Worm (Caenorhabditis elegans) whole organism, early embryonic: ENCODE results near the gene sqv-8.

Source experiments
- B0310.2 ChIP-seq: sonication (generic microtip); optimal IDR thresholded peaks from 2 replicates; lab custom pipeline; 2016; ENCODE audit warnings: mild to moderate bottlenecking, missing genetic modification characterization, missing compliant biosample characterization
- F13C5.2 ChIP-seq: sonication (generic microtip); optimal IDR thresholded peaks from 2 replicates; lab custom pipeline; 2017; ENCODE audit warnings: mild to moderate bottlenecking, missing genetic modification characterization, inconsistent platforms, missing compliant biosample characterization
- aly-1 ChIP-seq: sonication (generic microtip); optimal IDR thresholded peaks from 2 replicates; lab custom pipeline; 2016; ENCODE audit warnings: missing genetic modification characterization, missing compliant biosample characterization
- ama-1 ChIP-seq: fragments of 150-350 bp; optimal IDR thresholded peaks from 2 replicates; lab custom pipeline; 2014
- ceh-13 ChIP-seq: fragments of 200-800 bp; sonication (Bioruptor generic); optimal IDR thresholded peaks from 2 replicates; lab custom pipeline; 2018; ENCODE audit warnings: mild to moderate bottlenecking, missing genetic modification characterization, missing compliant biosample characterization
- ceh-36 ChIP-seq: sonication (generic microtip); optimal IDR thresholded peaks from 2 replicates; lab custom pipeline; 2016; ENCODE audit warnings: missing genetic modification characterization, inconsistent platforms, missing compliant biosample characterization
- ets-7 ChIP-seq: sonication (generic microtip); optimal IDR thresholded peaks from 2 replicates; lab custom pipeline; 2016; ENCODE audit warnings: missing genotype, missing genetic modification characterization, missing compliant biosample characterization
- flt-1 ChIP-seq: fragments of 200-800 bp; sonication (Bioruptor generic); IDR thresholded peaks from 2 replicates; pipeline ENCODE4 v1.3.6; 2022; ENCODE audit warnings: missing genetic modification characterization, missing compliant biosample characterization
- hmbx-1 ChIP-seq: sonication (generic microtip); optimal IDR thresholded peaks from 2 replicates; lab custom pipeline; 2016; ENCODE audit warnings: mild to moderate bottlenecking, missing genetic modification characterization, missing compliant biosample characterization
- hmg-4 ChIP-seq: fragments of 200-800 bp; sonication (Bioruptor generic); optimal IDR thresholded peaks from 2 replicates; lab custom pipeline; 2018; ENCODE audit warnings: mild to moderate bottlenecking, missing genetic modification characterization, missing compliant biosample characterization
- hnd-1 ChIP-seq: sonication (generic microtip); optimal IDR thresholded peaks from 2 replicates; lab custom pipeline; 2016; ENCODE audit warnings: missing genetic modification characterization, missing compliant biosample characterization
- pes-1 ChIP-seq: fragments of 200-800 bp; sonication (Bioruptor generic); IDR thresholded peaks from 2 replicates; pipeline ENCODE4 v1.3.6; 2022; ENCODE audit warnings: missing genetic modification reagents, missing genetic modification characterization, missing compliant biosample characterization
- scrt-1 ChIP-seq: fragments of 200-800 bp; sonication (Bioruptor generic); IDR thresholded peaks from 2 replicates; pipeline ENCODE4 v1.3.6; 2022; ENCODE audit warnings: missing genetic modification characterization, missing compliant biosample characterization
- sea-1 ChIP-seq: fragments of 200-800 bp; sonication (Bioruptor generic); conservative IDR thresholded peaks from 2 replicates; pipeline ENCODE4 v1.3.6; 2022; ENCODE audit warnings: missing genetic modification characterization, missing compliant biosample characterization
- tbx-11 ChIP-seq: fragments of 200-800 bp; sonication (Bioruptor generic); IDR thresholded peaks from 2 replicates; pipeline ENCODE4 v1.3.6; 2022; ENCODE audit warnings: missing genetic modification characterization, missing compliant biosample characterization
- tbx-37 ChIP-seq: fragments of 200-800 bp; sonication (Bioruptor generic); conservative IDR thresholded peaks from 2 replicates; pipeline ENCODE4 v1.3.6; 2022; ENCODE audit warnings: missing genetic modification reagents, missing genetic modification characterization, missing compliant biosample characterization
- tra-4 ChIP-seq: sonication (generic microtip); optimal IDR thresholded peaks from 2 replicates; lab custom pipeline; 2017; ENCODE audit warnings: missing genetic modification characterization, missing compliant biosample characterization

sqv-8 gene

ce11 chrII:9646928-9647838, at the start of gene sqv-8:
Gene sqv-8 (plus strand): TSS chrII:9646978.
- TF ChIP-seq hnd-1 (tag; lab: Kevin White, UChicago) (no peak), hmg-4 (GFP tag; lab: Kevin White, UChicago) (no peak), tbx-11 (GFP tag; lab: Robert Waterston, UW) (no peak), pes-1 (GFP tag; lab: Robert Waterston, UW) (no peak), B0310.2 (tag; lab: Kevin White, UChicago) (no peak), tra-4 (tag; lab: Kevin White, UChicago) (no peak), sea-1 (no peak), scrt-1 (GFP tag; lab: Robert Waterston, UW) (no peak), ama-1 (no peak), F13C5.2 (tag; lab: Kevin White, UChicago) (no peak), ceh-13 (GFP tag; lab: Kevin White, UChicago) (no peak), hmbx-1 (no peak), ets-7 (no peak), ceh-36 (tag; lab: Kevin White, UChicago) (no peak)

ce11 chrII:9597516-9598047, 49.2 kb upstream of the sqv-8 start, which contains the start of gene mrpl-53:
Gene mrpl-53 (plus strand): TSS chrII:9597622.
- TF ChIP-seq tbx-11 (GFP tag; lab: Robert Waterston, UW) (no peak), sea-1 (no peak), F13C5.2 (tag; lab: Kevin White, UChicago) (no peak)

ce11 chrII:9600022-9600722, 46.6 kb upstream of the sqv-8 start:
- TF ChIP-seq F13C5.2 (tag; lab: Kevin White, UChicago) (no peak), hmbx-1 (no peak), sea-1 (no peak), aly-1 (no peak), pes-1 (GFP tag; lab: Robert Waterston, UW) (no peak), scrt-1 (GFP tag; lab: Robert Waterston, UW) (no peak), tbx-11 (GFP tag; lab: Robert Waterston, UW) (no peak), tra-4 (tag; lab: Kevin White, UChicago) (no peak), B0310.2 (tag; lab: Kevin White, UChicago) (no peak), ama-1 (no peak), ceh-13 (GFP tag; lab: Kevin White, UChicago) (no peak), tbx-37 (GFP tag; lab: Robert Waterston, UW) (no peak), hmg-4 (GFP tag; lab: Kevin White, UChicago) (no peak), ceh-36 (tag; lab: Kevin White, UChicago) (no peak), flt-1 (GFP tag; lab: Robert Waterston, UW) (no peak), ets-7 (no peak), hnd-1 (tag; lab: Kevin White, UChicago) (no peak)

- TF ChIP-seq hmbx-1 (no peak), ceh-13 (GFP tag; lab: Kevin White, UChicago) (no peak), scrt-1 (GFP tag; lab: Robert Waterston, UW) (no peak), tra-4 (tag; lab: Kevin White, UChicago) (no peak), ama-1 (no peak), F13C5.2 (tag; lab: Kevin White, UChicago) (no peak), ets-7 (no peak), aly-1 (no peak), tbx-37 (GFP tag; lab: Robert Waterston, UW) (no peak), pes-1 (GFP tag; lab: Robert Waterston, UW) (no peak), B0310.2 (tag; lab: Kevin White, UChicago) (no peak), ceh-36 (tag; lab: Kevin White, UChicago) (no peak), flt-1 (GFP tag; lab: Robert Waterston, UW) (no peak), tbx-11 (GFP tag; lab: Robert Waterston, UW) (no peak), hmg-4 (GFP tag; lab: Kevin White, UChicago) (no peak), sea-1 (no peak), hnd-1 (tag; lab: Kevin White, UChicago) (no peak)
Observed at ce11 chrII:9601069-9601468, 45.7 kb upstream of the sqv-8 start.

ce11 chrII:9601679-9602078, 45.1 kb upstream of the sqv-8 start:
- TF ChIP-seq hmg-4 (GFP tag; lab: Kevin White, UChicago) (no peak), ceh-13 (GFP tag; lab: Kevin White, UChicago) (no peak), hnd-1 (tag; lab: Kevin White, UChicago) (no peak), flt-1 (GFP tag; lab: Robert Waterston, UW) (no peak), pes-1 (GFP tag; lab: Robert Waterston, UW) (no peak), ama-1 (no peak), tra-4 (tag; lab: Kevin White, UChicago) (no peak), aly-1 (no peak), F13C5.2 (tag; lab: Kevin White, UChicago) (no peak), ets-7 (no peak), ceh-36 (tag; lab: Kevin White, UChicago) (no peak), sea-1 (no peak)

ce11 chrII:9602566-9602965, 44.2 kb upstream of the sqv-8 start:
- TF ChIP-seq ceh-36 (tag; lab: Kevin White, UChicago) (no peak), F13C5.2 (tag; lab: Kevin White, UChicago) (no peak), tra-4 (tag; lab: Kevin White, UChicago) (no peak), ama-1 (no peak), tbx-37 (GFP tag; lab: Robert Waterston, UW) (no peak), tbx-11 (GFP tag; lab: Robert Waterston, UW) (no peak), flt-1 (GFP tag; lab: Robert Waterston, UW) (no peak), hnd-1 (tag; lab: Kevin White, UChicago) (no peak)
